Fruit fly (Drosophila melanogaster): ENCODE results near the gene SAK.

The SAK gene

DNA sequence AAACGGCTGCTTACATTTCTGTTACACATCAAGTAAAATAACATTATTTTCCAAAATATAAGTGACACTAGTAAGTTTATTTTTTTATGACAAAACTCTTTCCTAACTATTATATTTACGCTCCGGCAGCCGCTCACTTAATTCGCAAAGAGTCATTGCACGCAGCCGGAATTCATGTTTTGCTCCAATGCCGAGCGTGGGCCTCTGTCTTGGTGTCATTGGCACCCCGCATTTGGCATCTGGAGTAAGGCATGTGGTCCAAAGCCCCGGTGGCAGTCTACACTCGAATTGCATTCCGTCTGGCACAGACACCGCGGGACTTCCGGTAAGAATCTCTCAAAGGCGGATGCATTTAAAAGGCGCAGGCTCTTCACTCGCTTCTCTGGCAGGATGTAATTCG lies 7.1 kb downstream of the SAK start:
- TF ChIP-seq trh (GFP tag; optimal IDR thresholded peaks at IDR 0.05) (no peak), Med (GFP tag) (peak; percentile 67)

- no peak for TF ChIP-seq sr (GFP tag; IDR thresholded peaks at IDR 0.05)
- no peak for TF ChIP-seq CG8359 (GFP tag; optimal IDR thresholded peaks at IDR 0.05; ENCODE audit: borderline replicate concordance)
- no peak for TF ChIP-seq CG12299 (tag; optimal IDR thresholded peaks at IDR 0.05)
- no peak for TF ChIP-seq oc (tag; optimal IDR thresholded peaks at IDR 0.05)
- TF ChIP-seq nerfin-1 (tag; optimal IDR thresholded peaks at IDR 0.05) = peak; percentile 90
- peak; percentile 73 for TF ChIP-seq sd (tag; optimal IDR thresholded peaks at IDR 0.05)
- no peak for TF ChIP-seq corto (GFP tag; optimal IDR thresholded peaks at IDR 0.05)
- TF ChIP-seq CG10462 (GFP tag; optimal IDR thresholded peaks at IDR 0.05) = no peak
- TF ChIP-seq MESR4 (GFP tag; optimal IDR thresholded peaks at IDR 0.05) = peak; percentile 35
- peak; percentile 61 for TF ChIP-seq Elba2 (GFP tag; optimal IDR thresholded peaks at IDR 0.05)
- peak; percentile 65 for TF ChIP-seq CG2712 (tag; optimal IDR thresholded peaks at IDR 0.05)
- no peak for TF ChIP-seq so (GFP tag; IDR thresholded peaks at IDR 0.05)
- TF ChIP-seq Side (GFP tag; optimal IDR thresholded peaks at IDR 0.05) = no peak
- TF ChIP-seq kni (GFP tag; optimal IDR thresholded peaks at IDR 0.05) = peak; percentile 30
- TF ChIP-seq ATbp (GFP tag; optimal IDR thresholded peaks at IDR 0.05) = no peak
- TF ChIP-seq CG2199 (GFP tag; IDR thresholded peaks at IDR 0.05) = 0 out of 3 replicates have a peak, but pooled peaks have one; percentile 29
- peak; percentile 30 for TF ChIP-seq cg (GFP tag; optimal IDR thresholded peaks at IDR 0.05)
- TF ChIP-seq Kr (GFP tag; optimal IDR thresholded peaks at IDR 0.05) = no peak
- TF ChIP-seq Pdp1 (GFP tag; optimal IDR thresholded peaks at IDR 0.05) = peak in 1 of 2 experiments; percentile 5
- TF ChIP-seq Opbp (GFP tag; IDR thresholded peaks at IDR 0.05; ENCODE audit: partially characterized antibody) = 0 out of 3 replicates have a peak, but pooled peaks have one; percentile 19
- TF ChIP-seq CG31224 (GFP tag; IDR thresholded peaks at IDR 0.05) = no peak
These were observed 7.7 kb downstream of the SAK start for dm6 chr3L:21507955-21508354.

DNA sequence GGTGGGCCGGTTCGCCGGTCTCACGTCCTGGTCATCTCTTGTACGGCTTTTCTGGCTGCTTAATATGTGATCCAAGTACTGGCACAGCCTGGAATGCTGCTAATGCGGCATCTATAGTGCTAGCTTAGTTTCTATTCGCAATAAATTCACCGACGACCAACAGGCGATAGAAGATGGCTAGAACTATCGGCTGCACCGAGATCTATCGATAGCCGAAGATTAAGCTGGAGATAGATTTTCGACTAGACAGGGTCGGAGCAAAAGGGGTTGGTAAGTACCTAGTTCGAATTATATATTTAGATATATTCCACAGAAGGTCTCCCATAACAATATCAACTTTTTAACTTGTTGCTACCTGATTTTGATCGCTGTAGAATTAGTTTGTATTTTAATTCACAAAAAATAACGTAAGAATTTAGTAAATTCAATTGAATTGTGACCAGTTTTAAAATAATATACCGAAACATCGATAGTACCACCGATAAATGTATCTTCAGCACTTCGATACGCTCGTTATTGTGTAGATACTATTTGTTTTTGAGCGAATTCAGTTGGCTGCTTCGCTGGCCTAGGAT lies 8.2 kb downstream of the SAK start, which contains the start of the genes Glg1 and M6:
TSS of gene Glg1 (minus strand) at position 185 of the 575 bp plus-strand sequence.
TSS of gene M6 (plus strand) at position 499 of the 575 bp plus-strand sequence.
- no peak for TF ChIP-seq TFAM (GFP tag; optimal IDR thresholded peaks at IDR 0.05)
- no peak for TF ChIP-seq ac (GFP tag; optimal IDR thresholded peaks at IDR 0.05)
- peak; percentile 55 for TF ChIP-seq Ssrp (tag; optimal IDR thresholded peaks at IDR 0.05)
- TF ChIP-seq CG8765 (GFP tag; IDR thresholded peaks at IDR 0.05) = no peak
- peak; percentile 12 for TF ChIP-seq fd102C (GFP tag; optimal IDR thresholded peaks at IDR 0.05)
- TF ChIP-seq slou (GFP tag; optimal IDR thresholded peaks at IDR 0.05) = peak; percentile 27
- peak; percentile 19; the same call in 1 of the 3 replicates for TF ChIP-seq CG11560 (tag; IDR thresholded peaks at IDR 0.05)
- TF ChIP-seq CG4820 (GFP tag; optimal IDR thresholded peaks at IDR 0.05) = peak; percentile 41
- peak; percentile 47 for TF ChIP-seq maf-S (GFP tag; optimal IDR thresholded peaks at IDR 0.05)
- TF ChIP-seq CG18476 (GFP tag; optimal IDR thresholded peaks at IDR 0.05) = peak; percentile 0
- TF ChIP-seq br (optimal IDR thresholded peaks at IDR 0.05) = no peak
- TF ChIP-seq gcm (GFP tag; optimal IDR thresholded peaks at IDR 0.05) = peak; percentile 51
- TF ChIP-seq lab (GFP tag; optimal IDR thresholded peaks at IDR 0.05) = peak; percentile 70
- TF ChIP-seq Xbp1 (GFP tag; optimal IDR thresholded peaks at IDR 0.05) = peak; percentile 75
- peak; percentile 16 for TF ChIP-seq Fer2 (tag; optimal IDR thresholded peaks at IDR 0.05)
- TF ChIP-seq CG14050 (GFP tag; IDR thresholded peaks at IDR 0.05) = no peak
- TF ChIP-seq CG5953 (GFP tag; IDR thresholded peaks at IDR 0.05) = no peak
- TF ChIP-seq CG34224 (GFP tag; IDR thresholded peaks at IDR 0.05; ENCODE audit: partially characterized antibody) = peak; percentile 89
- peak in 1 of 2 experiments; percentile 30 for TF ChIP-seq tll (GFP tag; optimal IDR thresholded peaks at IDR 0.05)
- TF ChIP-seq D (optimal IDR thresholded peaks at IDR 0.05) = no peak
- TF ChIP-seq D (GFP tag; optimal IDR thresholded peaks at IDR 0.05) = no peak
- TF ChIP-seq ab (GFP tag; optimal IDR thresholded peaks at IDR 0.05) = peak; percentile 13
- TF ChIP-seq Hr78 (GFP tag; optimal IDR thresholded peaks at IDR 0.05) = peak in 1 of 2 experiments; percentile 40
- TF ChIP-seq CG1602 (GFP tag; optimal IDR thresholded peaks at IDR 0.05) = peak; percentile 68
- peak; percentile 51 for TF ChIP-seq dmrt11E (tag; optimal IDR thresholded peaks at IDR 0.05)

Measured in whole organism, embryonic.